Fruit fly (Drosophila melanogaster) whole organism, embryonic: ENCODE results near the gene CG14174.

Source experiments
- Blimp-1 ChIP-seq: fragments of 200-800 bp; sonication (Bioruptor generic); optimal IDR thresholded peaks from 3 replicates; lab custom pipeline; 2018; ENCODE audit warnings: missing biosample characterization, missing genetic modification characterization, mild to moderate bottlenecking, moderate library complexity, missing genetic modification reagents
- CG12236 ChIP-seq: fragments of 200-800 bp; sonication (Bioruptor generic); optimal IDR thresholded peaks from 2 replicates; lab custom pipeline; 2016; ENCODE audit warnings: missing biosample characterization, missing genetic modification characterization
- CG13424 ChIP-seq: fragments of 200-800 bp; sonication (Bioruptor generic); optimal IDR thresholded peaks from 2 replicates; lab custom pipeline; 2019; ENCODE audit warnings: missing biosample characterization, mild to moderate bottlenecking, missing genetic modification characterization, moderate library complexity
- CG17568 ChIP-seq: fragments of 200-800 bp; sonication (Bioruptor generic); optimal IDR thresholded peaks from 2 replicates; lab custom pipeline; 2018; ENCODE audit warnings: missing biosample characterization, mild to moderate bottlenecking, missing genetic modification characterization, moderate library complexity
- CG18599 ChIP-seq: fragments of 200-800 bp; sonication (Bioruptor generic); optimal IDR thresholded peaks from 3 replicates; lab custom pipeline; 2017; ENCODE audit warnings: missing biosample characterization, missing genetic modification characterization, mild to moderate bottlenecking, moderate library complexity, missing genetic modification reagents
- CG30403 ChIP-seq: fragments of 200-800 bp; sonication (Bioruptor generic); optimal IDR thresholded peaks from 3 replicates; lab custom pipeline; 2016; ENCODE audit warnings: missing biosample characterization, missing genetic modification characterization
- CG34376 ChIP-seq: fragments of 200-800 bp; sonication (Bioruptor generic); optimal IDR thresholded peaks from 2 replicates; lab custom pipeline; 2018; ENCODE audit warnings: missing biosample characterization, mild to moderate bottlenecking, missing genetic modification characterization
- CG3995 ChIP-seq: fragments of 200-800 bp; sonication (Bioruptor generic); optimal IDR thresholded peaks from 3 replicates; lab custom pipeline; 2016; ENCODE audit warnings: missing biosample characterization, missing genetic modification characterization
- CG6854 ChIP-seq: fragments of 200-800 bp; sonication (Bioruptor generic); optimal IDR thresholded peaks from 3 replicates; lab custom pipeline; 2017; ENCODE audit warnings: missing biosample characterization, mild to moderate bottlenecking, missing genetic modification characterization
- CG7357 ChIP-seq: fragments of 200-800 bp; sonication (Bioruptor generic); IDR thresholded peaks from 3 replicates; pipeline ENCODE4 v1.3.6; 2022; ENCODE audit warnings: missing biosample characterization, missing genetic modification characterization
- CG8290 ChIP-seq, 3 experiments: fragments of 200-800 bp; sonication (Bioruptor generic); optimal IDR thresholded peaks; 2 replicates each; lab custom pipeline; 2016 to 2019; ENCODE audit warnings: missing biosample characterization in 3 of 3, missing genetic modification characterization in 3 of 3, mild to moderate bottlenecking in 2 of 3, moderate library complexity in 1 of 3
- Deaf1 ChIP-seq: fragments of 200-800 bp; optimal IDR thresholded peaks from 3 replicates; lab custom pipeline; 2019; ENCODE audit warnings: missing biosample characterization, mild to moderate bottlenecking, missing genetic modification characterization, moderate library complexity
- Dip2 ChIP-seq: fragments of 200-800 bp; sonication (Bioruptor generic); IDR thresholded peaks from 2 replicates; pipeline ENCODE4 v1.3.6; 2022; ENCODE audit warnings: missing biosample characterization, missing genetic modification characterization
- Fer3 ChIP-seq: fragments of 200-800 bp; sonication (Bioruptor generic); optimal IDR thresholded peaks from 2 replicates; lab custom pipeline; 2018; ENCODE audit warnings: missing biosample characterization, mild to moderate bottlenecking, missing genetic modification characterization, moderate library complexity
- Gsc ChIP-seq: fragments of 200-800 bp; sonication (Bioruptor generic); IDR thresholded peaks from 2 replicates; pipeline ENCODE4 v1.3.6; 2022; ENCODE audit warnings: missing biosample characterization, missing genetic modification characterization
- Mes4 ChIP-seq: fragments of 200-800 bp; sonication (Bioruptor generic); optimal IDR thresholded peaks from 2 replicates; lab custom pipeline; 2016; ENCODE audit warnings: missing biosample characterization, missing genetic modification characterization
- Nf-YB ChIP-seq: fragments of 200-800 bp; sonication (Bioruptor generic); optimal IDR thresholded peaks from 3 replicates; lab custom pipeline; 2019; ENCODE audit warnings: missing biosample characterization, mild to moderate bottlenecking, missing genetic modification characterization, moderate library complexity
- NfI ChIP-seq: fragments of 200-800 bp; sonication (Bioruptor generic); optimal IDR thresholded peaks from 3 replicates; lab custom pipeline; 2018; ENCODE audit warnings: missing biosample characterization, mild to moderate bottlenecking, missing genetic modification characterization, moderate library complexity
- Poxn ChIP-seq: fragments of 200-800 bp; sonication (Bioruptor generic); IDR thresholded peaks from 2 replicates; pipeline ENCODE4 v1.3.6; 2022; ENCODE audit warnings: missing biosample characterization, missing genetic modification characterization
- Sin3A ChIP-seq: fragments of >200 bp; optimal IDR thresholded peaks from 2 replicates; lab custom pipeline; 2018
- Spps ChIP-seq: fragments of 200-800 bp; sonication (Bioruptor generic); optimal IDR thresholded peaks from 2 replicates; lab custom pipeline; 2018; ENCODE audit warnings: missing biosample characterization, mild to moderate bottlenecking, missing genetic modification characterization
- amos ChIP-seq: fragments of 200-800 bp; sonication (Bioruptor generic); IDR thresholded peaks from 2 replicates; pipeline ENCODE4 v1.3.6; 2022; ENCODE audit warnings: missing biosample characterization, missing genetic modification characterization; ENCODE audit not compliant: partially characterized antibody
- ara ChIP-seq: fragments of 200-800 bp; sonication (Bioruptor generic); IDR thresholded peaks from 2 replicates; pipeline ENCODE4 v1.3.6; 2022; ENCODE audit warnings: missing biosample characterization, missing genetic modification characterization
- bigmax ChIP-seq: fragments of 200-800 bp; sonication (Bioruptor generic); optimal IDR thresholded peaks from 2 replicates; lab custom pipeline; 2018; ENCODE audit warnings: missing biosample characterization, mild to moderate bottlenecking, missing genetic modification characterization
- ci ChIP-seq: fragments of 200-800 bp; sonication (Bioruptor generic); IDR thresholded peaks from 3 replicates; pipeline ENCODE4 v1.3.6; 2022; ENCODE audit warnings: missing biosample characterization, missing genetic modification characterization
- dan ChIP-seq: fragments of 200-800 bp; sonication (Bioruptor generic); IDR thresholded peaks from 2 replicates; pipeline ENCODE4 v1.3.6; 2022; ENCODE audit warnings: missing biosample characterization, missing genetic modification characterization
- danr ChIP-seq: fragments of 200-800 bp; sonication (Bioruptor generic); IDR thresholded peaks from 2 replicates; pipeline ENCODE4 v1.3.6; 2022; ENCODE audit warnings: missing biosample characterization, missing genetic modification characterization
- dpn ChIP-seq, 2 experiments: fragments of 200-800 bp; sonication (Bioruptor generic); optimal IDR thresholded peaks; 3 replicates each; lab custom pipeline; 2016; ENCODE audit warnings: missing biosample characterization in 2 of 2, missing genetic modification characterization in 2 of 2
- ems ChIP-seq: fragments of 200-800 bp; sonication (Bioruptor generic); optimal IDR thresholded peaks from 3 replicates; lab custom pipeline; 2016; ENCODE audit warnings: missing biosample characterization, missing genetic modification characterization
- gce ChIP-seq: fragments of 200-800 bp; sonication (Bioruptor generic); IDR thresholded peaks from 3 replicates; pipeline ENCODE4 v1.3.6; 2022; ENCODE audit warnings: missing biosample characterization, missing genetic modification characterization
- gt ChIP-seq: fragments of 200-800 bp; sonication (Bioruptor generic); IDR thresholded peaks from 2 replicates; pipeline ENCODE4 v1.3.6; 2022; ENCODE audit warnings: missing biosample characterization, missing genetic modification characterization
- hbn ChIP-seq: fragments of 200-800 bp; sonication (Bioruptor generic); IDR thresholded peaks from 2 replicates; pipeline ENCODE4 v1.3.6; 2022; ENCODE audit warnings: missing biosample characterization, missing genetic modification characterization; ENCODE audit not compliant: partially characterized antibody
- pan ChIP-seq, 4 experiments: fragments of >200 bp in 3 of 4; fragments of 200-800 bp in 1 of 4; sonication (Bioruptor generic) in 1 of 4; optimal IDR thresholded peaks in 3 of 4; IDR thresholded peaks in 1 of 4; 2 replicates each; pipeline versions ENCODE4 v1.3.6 to Lab custom; 2017 to 2022; ENCODE audit warnings: missing biosample characterization in 2 of 4, missing genetic modification characterization in 2 of 4, mixed read lengths in 1 of 4
- repo ChIP-seq: fragments of 200-800 bp; sonication (Bioruptor generic); optimal IDR thresholded peaks from 2 replicates; lab custom pipeline; 2016; ENCODE audit warnings: missing biosample characterization, missing genetic modification characterization
- schlank ChIP-seq: fragments of 200-800 bp; sonication (Bioruptor generic); optimal IDR thresholded peaks from 2 replicates; lab custom pipeline; 2018; ENCODE audit warnings: missing biosample characterization, mild to moderate bottlenecking, missing genetic modification characterization
- sqz ChIP-seq: fragments of 200-800 bp; sonication (Bioruptor generic); optimal IDR thresholded peaks from 3 replicates; lab custom pipeline; 2018; ENCODE audit warnings: missing biosample characterization, mild to moderate bottlenecking, missing genetic modification characterization
- tio ChIP-seq: fragments of 200-800 bp; sonication (Bioruptor generic); optimal IDR thresholded peaks from 2 replicates; lab custom pipeline; 2017; ENCODE audit warnings: missing biosample characterization, missing genetic modification characterization, inconsistent platforms
- tll ChIP-seq, 2 experiments: fragments of 200-800 bp in 1 of 2; fragments of >200 bp in 1 of 2; sonication (Bioruptor generic) in 1 of 2; optimal IDR thresholded peaks; 2 replicates each; lab custom pipeline; 2017 to 2019; ENCODE audit warnings: missing biosample characterization in 2 of 2, missing genetic modification characterization in 2 of 2, mild to moderate bottlenecking in 1 of 2, moderate library complexity in 1 of 2
- unc-4 ChIP-seq: fragments of 200-800 bp; sonication (Bioruptor generic); IDR thresholded peaks from 2 replicates; pipeline ENCODE4 v1.3.6; 2022; ENCODE audit warnings: missing biosample characterization, missing genetic modification characterization; ENCODE audit not compliant: partially characterized antibody
- z ChIP-seq: fragments of 200-800 bp; sonication (Bioruptor generic); IDR thresholded peaks from 3 replicates; pipeline ENCODE4 v1.3.6; 2022; ENCODE audit warnings: missing biosample characterization, missing genetic modification characterization

CG14174 gene

dm6 chr3L:9744060-9744549 lies 25.0 kb downstream of the CG14174 start (continued):
- TF ChIP-seq Nf-YB (GFP tag; lab: Kevin White, UChicago), result peak; percentile 61
- TF ChIP-seq Spps (tag; lab: Kevin White, UChicago), result peak; percentile 70
- peak; percentile 92 for TF ChIP-seq Blimp-1 (GFP tag; lab: Kevin White, UChicago)
- peak; percentile 88 for TF ChIP-seq gce (GFP tag; lab: Robert Waterston, UW)
- no peak for TF ChIP-seq gt (GFP tag; lab: Robert Waterston, UW)
- peak; percentile 72 for TF ChIP-seq Deaf1
- peak; percentile 48 for TF ChIP-seq CG3995 (GFP tag; lab: Kevin White, UChicago)
- TF ChIP-seq pan (optimal IDR thresholded peaks at IDR 0.05; lab: Kevin White, UChicago), result no peak
- peak in 1 of 2 experiments; percentile 89 for TF ChIP-seq pan (GFP tag; optimal IDR thresholded peaks at IDR 0.05 in 1 of 2, IDR thresholded peaks at IDR 0.05 in 1 of 2)
- TF ChIP-seq CG7357 (GFP tag; lab: Robert Waterston, UW), result peak; percentile 81
- TF ChIP-seq Gsc (GFP tag; lab: Robert Waterston, UW), result peak; percentile 67
- TF ChIP-seq amos (GFP tag; lab: Robert Waterston, UW), result no peak
- TF ChIP-seq CG12236, result peak; percentile 7
- TF ChIP-seq ems (GFP tag; lab: Kevin White, UChicago), result peak; percentile 95
- TF ChIP-seq NfI (GFP tag; lab: Kevin White, UChicago), result peak; percentile 73
- TF ChIP-seq unc-4 (GFP tag; lab: Robert Waterston, UW), result no peak
- TF ChIP-seq Sin3A (lab: Kevin White, UChicago), result no peak
- peak; percentile 89 for TF ChIP-seq CG18599 (GFP tag; lab: Kevin White, UChicago)
- TF ChIP-seq CG34376 (GFP tag; lab: Kevin White, UChicago), result peak; percentile 61
- TF ChIP-seq dan (GFP tag; lab: Robert Waterston, UW), result no peak
- TF ChIP-seq tio (GFP tag; lab: Kevin White, UChicago), result peak; percentile 79
- TF ChIP-seq Fer3 (tag; lab: Kevin White, UChicago), result peak; percentile 83
- peak; percentile 40 for TF ChIP-seq Mes4 (GFP tag; lab: Kevin White, UChicago)
- TF ChIP-seq tll (GFP tag; optimal IDR thresholded peaks at IDR 0.05; lab: Kevin White, UChicago), result no peak
- peak; percentile 88 for TF ChIP-seq danr
- peak; percentile 91 for TF ChIP-seq CG30403 (GFP tag; lab: Kevin White, UChicago)
- no peak for TF ChIP-seq hbn (GFP tag; lab: Robert Waterston, UW)
- TF ChIP-seq CG17568 (GFP tag; lab: Kevin White, UChicago), result peak; percentile 17
- TF ChIP-seq CG8290 (GFP tag; optimal IDR thresholded peaks at IDR 0.05; lab: Kevin White, UChicago), result peak; percentile 56
- no peak for TF ChIP-seq CG8290 (tag; optimal IDR thresholded peaks at IDR 0.05; lab: Kevin White, UChicago)
- TF ChIP-seq Dip2 (GFP tag; lab: Robert Waterston, UW), result peak; percentile 45; the same call in 1 of the 2 replicates
- peak; percentile 89 for TF ChIP-seq z (GFP tag; lab: Robert Waterston, UW)
- TF ChIP-seq CG13424 (tag; lab: Kevin White, UChicago), result peak; percentile 87
- TF ChIP-seq sqz (GFP tag; lab: Kevin White, UChicago), result peak; percentile 75
- peak; percentile 83 for TF ChIP-seq ara
- TF ChIP-seq dpn (GFP tag; optimal IDR thresholded peaks at IDR 0.05; lab: Kevin White, UChicago), result peak; percentile 75 to 76
- no peak for TF ChIP-seq Poxn (GFP tag; lab: Robert Waterston, UW)
- peak; percentile 17 for TF ChIP-seq schlank
- peak; percentile 74 for TF ChIP-seq ci
- no peak for TF ChIP-seq bigmax (GFP tag; lab: Kevin White, UChicago)
- TF ChIP-seq repo (GFP tag; lab: Kevin White, UChicago), result peak; percentile 87
- peak; percentile 65 for TF ChIP-seq CG6854 (GFP tag; lab: Kevin White, UChicago)
